Worm (Caenorhabditis elegans): ENCODE data around the gene Y22D7AL.16.

ce11 chrIII:1665799-1666308 lies 838 bp upstream of the Y22D7AL.16 start, which contains the start of gene Y22D7AR.3:
- TF ChIP-seq lin-35 (GFP tag; optimal IDR thresholded peaks at IDR 0.05) (no peak), sea-2 (GFP tag; IDR thresholded peaks at IDR 0.05) (no peak), athp-1 (tag; optimal IDR thresholded peaks at IDR 0.05) (no peak), nfya-1 (tag; optimal IDR thresholded peaks at IDR 0.05; ENCODE audit: borderline replicate concordance, insufficient read depth) (no peak), ztf-3 (GFP tag; optimal IDR thresholded peaks at IDR 0.05) (no peak), F23B12.7 (tag; optimal IDR thresholded peaks at IDR 0.05; ENCODE audit: insufficient read depth) (no peak), Y56A3A.18 (GFP tag; IDR thresholded peaks at IDR 0.05) (no peak), mxl-1 (tag; optimal IDR thresholded peaks at IDR 0.05) (no peak), pha-4 (tag; optimal IDR thresholded peaks at IDR 0.05) (no peak), lin-26 (GFP tag; IDR thresholded peaks at IDR 0.05) (no peak), ama-1 (optimal IDR thresholded peaks at IDR 0.05) (no peak), ama-1 (GFP tag; optimal IDR thresholded peaks at IDR 0.05) (no peak)
